Worm (Caenorhabditis elegans): Measurements from ENCODE around the gene C56C10.6.

DNA sequence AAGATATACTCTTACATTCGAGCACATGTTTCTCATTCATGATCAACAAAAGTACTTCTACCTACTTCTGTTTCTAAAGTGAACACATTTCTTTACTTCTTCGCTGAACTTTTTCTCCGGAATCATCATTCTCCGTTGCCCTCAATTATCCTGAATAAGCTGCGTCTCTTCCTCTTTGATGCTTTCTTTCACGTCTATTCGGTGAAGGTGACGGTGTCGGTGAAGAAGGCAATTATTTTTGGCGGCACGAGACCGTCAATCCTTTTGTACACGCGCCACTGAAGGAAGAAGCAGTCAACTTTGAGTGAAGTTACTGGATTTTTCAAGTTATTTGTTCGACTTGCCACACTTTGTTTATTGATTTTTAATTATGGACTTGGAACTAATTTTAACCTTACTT is 49.6 kb downstream of the C56C10.6 start, which contains the start of gene abch-1:
- TF ChIP-seq pha-4 (tag; optimal IDR thresholded peaks at IDR 0.05) (no peak), ztf-11 (tag; optimal IDR thresholded peaks at IDR 0.05) (no peak), blmp-1 (tag; optimal IDR thresholded peaks at IDR 0.05) (no peak)
